Worm (Caenorhabditis elegans) whole organism, L1 larva: ENCODE data around the gene cyp-35B3.

ENCODE experiments used
- C16A3.4 ChIP-seq: fragments of 150-350 bp; optimal IDR thresholded peaks from 2 replicates; lab custom pipeline; 2014; ENCODE audit warnings: missing biosample characterization, missing genetic modification characterization
- F16B12.6 ChIP-seq: fragments of 150-350 bp; optimal IDR thresholded peaks from 2 replicates; lab custom pipeline; 2014; ENCODE audit warnings: missing biosample characterization, missing genetic modification characterization
- Y116A8C.19 ChIP-seq: sonication (generic microtip); optimal IDR thresholded peaks from 2 replicates; lab custom pipeline; 2016; ENCODE audit warnings: missing compliant biosample characterization, missing genetic modification characterization, borderline replicate concordance
- aly-2 ChIP-seq: fragments of 150-350 bp; optimal IDR thresholded peaks from 2 replicates; lab custom pipeline; 2014; ENCODE audit warnings: missing biosample characterization, missing genetic modification characterization
- ama-1 ChIP-seq: fragments of 150-350 bp; optimal IDR thresholded peaks from 2 replicates; lab custom pipeline; 2014
- blmp-1 ChIP-seq: fragments of 150-350 bp; optimal IDR thresholded peaks from 2 replicates; lab custom pipeline; 2014; ENCODE audit warnings: missing biosample characterization, missing genetic modification characterization
- ces-1 ChIP-seq: fragments of 150-350 bp; optimal IDR thresholded peaks from 2 replicates; lab custom pipeline; 2014; ENCODE audit warnings: missing biosample characterization, missing genetic modification reagents, missing genetic modification characterization
- dpl-1 ChIP-seq, 3 experiments: fragments of 150-350 bp in 2 of 3; sonication (generic microtip) in 1 of 3; optimal IDR thresholded peaks; 2 replicates each; lab custom pipeline; 2014 to 2017; ENCODE audit warnings: missing biosample characterization in 3 of 3, missing genetic modification characterization in 3 of 3, missing genetic modification reagents in 3 of 3
- efl-3 ChIP-seq: fragments of 200-800 bp; sonication (Bioruptor generic); optimal IDR thresholded peaks from 2 replicates; lab custom pipeline; 2018; ENCODE audit warnings: mild to moderate bottlenecking, missing genetic modification characterization, missing compliant biosample characterization
- egl-13 ChIP-seq: sonication (generic microtip); optimal IDR thresholded peaks from 2 replicates; lab custom pipeline; 2016; ENCODE audit warnings: missing genotype, missing genetic modification reagents, missing genetic modification characterization, missing compliant biosample characterization
- elt-3 ChIP-seq, 6 experiments: fragments of 150-350 bp in 1 of 6; sonication (generic microtip); optimal IDR thresholded peaks; 2 replicates each; lab custom pipeline; 2017 to 2018; ENCODE audit warnings: missing biosample characterization in 6 of 6, missing genetic modification characterization in 6 of 6, inconsistent platforms in 1 of 6
- ets-5 ChIP-seq: fragments of 200-800 bp; sonication (Bioruptor generic); IDR thresholded peaks from 2 replicates; pipeline ENCODE4 v1.3.6; 2022; ENCODE audit warnings: missing genetic modification characterization, missing compliant biosample characterization
- fos-1 ChIP-seq: fragments of 150-350 bp; optimal IDR thresholded peaks from 2 replicates; lab custom pipeline; 2014; ENCODE audit warnings: missing biosample characterization, missing genetic modification characterization
- grh-1 ChIP-seq: fragments of 200-800 bp; sonication (Bioruptor generic); IDR thresholded peaks from 2 replicates; pipeline ENCODE4 v1.3.6; 2022; ENCODE audit warnings: missing genetic modification reagents, missing genetic modification characterization, missing compliant biosample characterization
- hlh-17 ChIP-seq: fragments of 200-800 bp; sonication (Bioruptor generic); optimal IDR thresholded peaks from 2 replicates; lab custom pipeline; 2018; ENCODE audit warnings: missing genetic modification characterization, mild to moderate bottlenecking, missing compliant biosample characterization, moderate library complexity, borderline replicate concordance
- hlh-4 ChIP-seq: sonication (generic microtip); optimal IDR thresholded peaks from 2 replicates; lab custom pipeline; 2016; ENCODE audit warnings: mild to moderate bottlenecking, missing genetic modification characterization, missing compliant biosample characterization
- hpl-2 ChIP-seq: fragments of 150-350 bp; optimal IDR thresholded peaks from 2 replicates; lab custom pipeline; 2014; ENCODE audit warnings: missing biosample characterization, missing genetic modification reagents, missing genetic modification characterization
- irx-1 ChIP-seq: sonication (generic microtip); optimal IDR thresholded peaks from 2 replicates; lab custom pipeline; 2016; ENCODE audit warnings: missing genetic modification characterization, missing compliant biosample characterization
- isw-1 ChIP-seq: fragments of 200-800 bp; sonication (Bioruptor generic); IDR thresholded peaks from 2 replicates; pipeline ENCODE4 v1.3.6; 2022; ENCODE audit warnings: missing genetic modification characterization, missing compliant biosample characterization
- lin-14 ChIP-seq: fragments of 200-800 bp; sonication (Bioruptor generic); optimal IDR thresholded peaks from 2 replicates; lab custom pipeline; 2018; ENCODE audit warnings: mild to moderate bottlenecking, missing genetic modification characterization, moderate library complexity, missing compliant biosample characterization
- lin-15B ChIP-seq: fragments of 150-350 bp; sonication (generic microtip); optimal IDR thresholded peaks from 3 replicates; lab custom pipeline; 2014; ENCODE audit warnings: missing biosample characterization, missing genetic modification characterization
- lin-35 ChIP-seq, 2 experiments: fragments of 150-350 bp; optimal IDR thresholded peaks; 2 replicates each; lab custom pipeline; 2014; ENCODE audit warnings: missing biosample characterization in 2 of 2, missing genetic modification characterization in 2 of 2, missing genetic modification reagents in 2 of 2
- lin-39 ChIP-seq: fragments of 150-350 bp; optimal IDR thresholded peaks from 2 replicates; lab custom pipeline; 2014; ENCODE audit warnings: missing biosample characterization, missing genetic modification reagents, missing genetic modification characterization
- mdl-1 ChIP-seq, 2 experiments: fragments of 150-350 bp; optimal IDR thresholded peaks; 2 replicates each; lab custom pipeline; 2014 to 2017; ENCODE audit warnings: missing biosample characterization in 2 of 2, missing genetic modification characterization in 2 of 2, inconsistent platforms in 1 of 2
- mep-1 ChIP-seq: fragments of 150-350 bp; optimal IDR thresholded peaks from 2 replicates; lab custom pipeline; 2014; ENCODE audit warnings: missing biosample characterization, missing genetic modification characterization
- nhr-11 ChIP-seq: fragments of 150-350 bp; optimal IDR thresholded peaks from 2 replicates; lab custom pipeline; 2014; ENCODE audit warnings: missing biosample characterization, missing genetic modification characterization
- nhr-19 ChIP-seq: fragments of 200-800 bp; sonication (Bioruptor generic); conservative IDR thresholded peaks from 2 replicates; pipeline ENCODE4 v1.3.6; 2022; ENCODE audit warnings: missing genetic modification characterization, missing compliant biosample characterization
- nhr-20 ChIP-seq: sonication (generic microtip); optimal IDR thresholded peaks from 2 replicates; lab custom pipeline; 2016; ENCODE audit warnings: mild to moderate bottlenecking, missing genetic modification characterization, missing compliant biosample characterization
- nhr-28 ChIP-seq: fragments of 150-350 bp; optimal IDR thresholded peaks from 2 replicates; lab custom pipeline; 2014; ENCODE audit warnings: missing biosample characterization, missing genetic modification characterization
- nhr-71 ChIP-seq: sonication (generic microtip); optimal IDR thresholded peaks from 2 replicates; lab custom pipeline; 2016; ENCODE audit warnings: mild to moderate bottlenecking, missing genetic modification characterization, moderate library complexity, missing compliant biosample characterization
- nhr-77 ChIP-seq: fragments of 150-350 bp; optimal IDR thresholded peaks from 2 replicates; lab custom pipeline; 2014; ENCODE audit warnings: missing biosample characterization, missing genetic modification characterization
- nhr-84 ChIP-seq: sonication (generic microtip); optimal IDR thresholded peaks from 2 replicates; lab custom pipeline; 2017; ENCODE audit warnings: missing biosample characterization, missing genetic modification characterization
- nhr-85 ChIP-seq: sonication (generic microtip); peaks from one replicate; lab custom pipeline; 2016; ENCODE audit warnings: missing genetic modification characterization, inconsistent platforms, missing compliant biosample characterization
- nhr-90 ChIP-seq: sonication (generic microtip); optimal IDR thresholded peaks from 2 replicates; lab custom pipeline; 2016; ENCODE audit warnings: mild to moderate bottlenecking, missing genetic modification characterization, missing compliant biosample characterization; ENCODE audit not compliant: poor library complexity
- pag-3 ChIP-seq: sonication (generic microtip); optimal IDR thresholded peaks from 2 replicates; lab custom pipeline; 2017; ENCODE audit warnings: missing genetic modification characterization, mild to moderate bottlenecking, missing compliant biosample characterization, antibody characterized with exemption, borderline replicate concordance; ENCODE audit not compliant: insufficient read depth
- pax-3 ChIP-seq: fragments of 200-800 bp; sonication (Bioruptor generic); optimal IDR thresholded peaks from 2 replicates; lab custom pipeline; 2018; ENCODE audit warnings: mild to moderate bottlenecking, missing genetic modification characterization, moderate library complexity, missing compliant biosample characterization
- pqm-1 ChIP-seq: sonication (generic microtip); optimal IDR thresholded peaks from 3 replicates; lab custom pipeline; 2017; ENCODE audit warnings: missing biosample characterization, missing genetic modification characterization
- rnt-1 ChIP-seq: sonication (generic microtip); optimal IDR thresholded peaks from 2 replicates; lab custom pipeline; 2016; ENCODE audit warnings: mild to moderate bottlenecking, missing genetic modification characterization, moderate library complexity, missing compliant biosample characterization
- skn-1 ChIP-seq: fragments of 150-350 bp; optimal IDR thresholded peaks from 2 replicates; lab custom pipeline; 2014; ENCODE audit warnings: missing biosample characterization, missing genetic modification characterization
- snu-23 ChIP-seq: sonication (generic microtip); optimal IDR thresholded peaks from 2 replicates; lab custom pipeline; 2016; ENCODE audit warnings: missing genetic modification characterization, missing compliant biosample characterization
- sox-4 ChIP-seq: sonication (generic microtip); optimal IDR thresholded peaks from 2 replicates; lab custom pipeline; 2016; ENCODE audit warnings: missing genetic modification characterization, missing compliant biosample characterization
- sptf-1 ChIP-seq: fragments of 150-350 bp; optimal IDR thresholded peaks from 2 replicates; lab custom pipeline; 2014; ENCODE audit warnings: missing biosample characterization, missing genetic modification characterization
- swsn-7 ChIP-seq: sonication (generic microtip); optimal IDR thresholded peaks from 2 replicates; lab custom pipeline; 2016; ENCODE audit warnings: missing genetic modification characterization, missing compliant biosample characterization
- tbx-2 ChIP-seq: sonication (generic microtip); optimal IDR thresholded peaks from 2 replicates; lab custom pipeline; 2016; ENCODE audit warnings: missing genetic modification characterization, missing compliant biosample characterization
- unc-30 ChIP-seq: sonication (generic microtip); optimal IDR thresholded peaks from 2 replicates; lab custom pipeline; 2017; ENCODE audit warnings: missing biosample characterization, missing genetic modification characterization
- unc-62 ChIP-seq: fragments of 150-350 bp; optimal IDR thresholded peaks from 2 replicates; lab custom pipeline; 2014; ENCODE audit warnings: missing biosample characterization, missing genetic modification reagents, missing genetic modification characterization
- unc-86 ChIP-seq: sonication (generic microtip); optimal IDR thresholded peaks from 2 replicates; lab custom pipeline; 2016; ENCODE audit warnings: missing genetic modification characterization, missing compliant biosample characterization
- unc-98 ChIP-seq: fragments of 200-800 bp; sonication (Bioruptor generic); IDR thresholded peaks from 2 replicates; pipeline ENCODE4 v1.3.6; 2022; ENCODE audit warnings: missing genetic modification characterization, missing compliant biosample characterization
- vab-15 ChIP-seq: sonication (generic microtip); optimal IDR thresholded peaks from 2 replicates; lab custom pipeline; 2017; ENCODE audit warnings: missing genotype, mild to moderate bottlenecking, missing genetic modification characterization, missing compliant biosample characterization
- xbp-1 ChIP-seq: sonication (generic microtip); optimal IDR thresholded peaks from 2 replicates; lab custom pipeline; 2016; ENCODE audit warnings: missing genetic modification characterization, missing compliant biosample characterization
- ztf-11 ChIP-seq, 2 experiments: sonication (generic microtip); optimal IDR thresholded peaks; 2 replicates each; lab custom pipeline; 2016 to 2017; ENCODE audit warnings: missing genetic modification characterization in 2 of 2, missing biosample characterization in 1 of 2, missing compliant biosample characterization in 1 of 2

The cyp-35B3 gene

DNA sequence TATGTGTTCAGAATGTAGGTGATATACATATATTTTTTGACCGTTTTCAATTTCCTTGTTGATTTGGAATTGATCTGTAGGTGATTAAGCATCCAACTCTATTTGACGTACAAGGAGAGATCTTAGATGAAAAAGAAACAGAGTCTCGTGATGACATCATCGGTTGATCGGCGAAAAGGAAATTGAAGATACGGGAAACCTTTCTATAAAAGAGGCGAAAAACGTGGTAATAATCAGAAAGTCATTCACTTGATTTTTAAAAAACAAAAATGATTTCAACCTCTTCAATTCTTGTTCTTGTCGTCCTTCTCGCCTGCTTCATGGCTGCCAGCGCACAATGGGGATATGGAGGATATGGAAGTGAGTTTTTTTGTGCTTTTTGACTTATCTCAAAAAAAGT is 39.0 kb downstream of the cyp-35B3 start, which contains the start of gene nlp-29:
TSS of gene nlp-29 (plus strand) at position 248 of the 400 bp plus-strand sequence.
- TF ChIP-seq tbx-2 (tag; lab: Kevin White, UChicago) (no peak), ztf-11 (tag; optimal IDR thresholded peaks at IDR 0.05; lab: Kevin White, UChicago) (no peak), nhr-19 (GFP tag; lab: Robert Waterston, UW) (no peak), ama-1 (lab: Kevin White, UChicago) (no peak), lin-35 (GFP tag; optimal IDR thresholded peaks at IDR 0.05; lab: Kevin White, UChicago) (peak in 1 of 2 experiments; percentile 15), fos-1 (tag; lab: Kevin White, UChicago) (no peak), nhr-20 (peak; percentile 71), ces-1 (GFP tag; lab: Kevin White, UChicago) (no peak), grh-1 (GFP tag; lab: Robert Waterston, UW) (0 out of 2 replicates have a peak, but pooled peaks have one; percentile 24), irx-1 (tag; lab: Kevin White, UChicago) (no peak), hlh-17 (GFP tag; lab: Kevin White, UChicago) (no peak), unc-62 (GFP tag; lab: Kevin White, UChicago) (no peak), pag-3 (no peak), F16B12.6 (tag; lab: Kevin White, UChicago) (no peak), snu-23 (GFP tag; lab: Kevin White, UChicago) (peak; percentile 50), nhr-77 (no peak), unc-98 (GFP tag; lab: Robert Waterston, UW) (no peak), nhr-71 (tag; lab: Kevin White, UChicago) (peak; percentile 58), Y116A8C.19 (tag; lab: Kevin White, UChicago) (no peak), rnt-1 (tag; lab: Kevin White, UChicago) (no peak), sox-4 (tag; lab: Kevin White, UChicago) (no peak), blmp-1 (tag; lab: Kevin White, UChicago) (peak; percentile 87), nhr-85 (peak; percentile 86), swsn-7 (tag; lab: Kevin White, UChicago) (no peak), xbp-1 (tag; lab: Kevin White, UChicago) (no peak), lin-14 (peak; percentile 46), lin-15B (tag; lab: Kevin White, UChicago) (no peak), nhr-84 (tag; lab: Kevin White, UChicago) (no peak), ets-5 (GFP tag; lab: Robert Waterston, UW) (no peak), elt-3 (tag; optimal IDR thresholded peaks at IDR 0.05; lab: Kevin White, UChicago) (peak in 1 of 6 experiments; percentile 56), hpl-2 (GFP tag; lab: Kevin White, UChicago) (no peak), dpl-1 (GFP tag; optimal IDR thresholded peaks at IDR 0.05; lab: Kevin White, UChicago) (no peak), mdl-1 (tag; optimal IDR thresholded peaks at IDR 0.05; lab: Kevin White, UChicago) (peak in 1 of 2 experiments; percentile 9), nhr-28 (tag; lab: Kevin White, UChicago) (no peak), skn-1 (no peak), C16A3.4 (tag; lab: Kevin White, UChicago) (no peak), nhr-90 (tag; lab: Kevin White, UChicago) (no peak), isw-1 (no peak), unc-86 (no peak), lin-39 (no peak), efl-3 (GFP tag; lab: Kevin White, UChicago) (no peak)
- TF ChIP-seq, all 84 proteins: peak for 10

DNA sequence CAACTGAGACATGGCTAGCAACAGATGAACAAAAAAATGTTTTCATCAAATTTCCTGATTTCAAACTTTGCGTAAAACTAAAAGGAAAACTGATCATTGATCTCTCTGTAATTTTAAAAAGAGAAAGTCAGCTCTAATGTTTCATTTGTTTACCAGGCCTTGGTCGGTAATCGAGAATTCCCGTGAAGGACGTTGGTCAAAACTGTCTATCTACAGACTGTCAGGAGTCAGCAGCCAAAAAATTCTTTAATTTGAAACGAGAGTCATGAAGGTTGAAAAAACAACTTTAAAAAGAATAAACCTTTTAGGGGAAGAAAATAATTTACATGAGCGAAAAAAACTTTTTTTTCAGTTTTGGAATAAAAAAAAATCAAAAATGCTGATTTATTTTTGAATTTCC is 40.0 kb downstream of the cyp-35B3 start:
- TF ChIP-seq aly-2 (tag; lab: Kevin White, UChicago) (no peak), hlh-17 (GFP tag; lab: Kevin White, UChicago) (no peak), nhr-77 (no peak), pax-3 (no peak), unc-30 (no peak), nhr-85 (peak; percentile 88), pqm-1 (tag; lab: Kevin White, UChicago) (no peak), lin-35 (GFP tag; optimal IDR thresholded peaks at IDR 0.05; lab: Kevin White, UChicago) (no peak), F16B12.6 (tag; lab: Kevin White, UChicago) (no peak), rnt-1 (tag; lab: Kevin White, UChicago) (no peak), unc-86 (no peak), ztf-11 (tag; optimal IDR thresholded peaks at IDR 0.05; lab: Kevin White, UChicago) (no peak), vab-15 (no peak), elt-3 (tag; optimal IDR thresholded peaks at IDR 0.05; lab: Kevin White, UChicago) (peak in 1 of 6 experiments; percentile 19), mep-1 (tag; lab: Kevin White, UChicago) (no peak), sptf-1 (tag; lab: Kevin White, UChicago) (no peak), nhr-20 (peak; percentile 42), nhr-11 (no peak), egl-13 (tag; lab: Kevin White, UChicago) (no peak), snu-23 (GFP tag; lab: Kevin White, UChicago) (no peak), hlh-4 (no peak), skn-1 (no peak), nhr-71 (tag; lab: Kevin White, UChicago) (peak; percentile 20)
